Fruit fly (Drosophila melanogaster): ENCODE data around the gene CG12531.

The CG12531 gene

DNA sequence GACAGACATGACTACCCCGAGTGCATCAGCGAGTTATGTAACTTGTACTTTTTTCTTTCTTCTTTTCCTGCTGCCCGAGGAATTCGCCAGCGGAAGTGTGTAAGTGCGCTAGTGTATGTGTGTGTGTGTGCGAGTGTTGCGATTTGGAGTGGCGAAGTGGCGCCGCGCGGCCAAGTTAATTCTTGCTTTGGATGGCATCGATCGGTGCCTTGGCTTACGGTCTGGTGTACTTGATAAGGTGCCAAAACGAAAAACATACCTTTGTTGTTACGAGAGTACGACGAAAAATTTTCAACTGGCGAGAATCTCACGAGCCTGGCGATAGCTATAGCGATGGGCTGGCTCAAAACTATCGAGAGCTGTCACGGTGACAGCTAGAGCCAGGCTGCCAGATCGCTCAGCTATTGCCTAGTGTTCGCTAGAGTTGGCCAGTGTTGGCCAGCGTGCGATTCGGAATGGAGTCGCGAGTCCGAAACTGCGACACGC is 25.3 kb downstream of the CG12531 start, which contains the start of the genes CG18809, COX6B, CG33932 and Rpp20:
CG18809 (minus strand) TSS at position 333 of the 486 bp plus-strand sequence.
COX6B (minus strand) TSS at position 333 of the 486 bp plus-strand sequence.
CG33932 (plus strand) TSS at position 429 of the 486 bp plus-strand sequence.
Rpp20 (plus strand) TSS at position 429 of the 486 bp plus-strand sequence.
- TF ChIP-seq psq (optimal IDR thresholded peaks at IDR 0.05) (no peak), CG8478 (optimal IDR thresholded peaks at IDR 0.05) (no peak), usp (GFP tag; optimal IDR thresholded peaks at IDR 0.05) (no peak), EcR (GFP tag; optimal IDR thresholded peaks at IDR 0.05) (no peak), pan (optimal IDR thresholded peaks at IDR 0.05) (no peak)

DNA sequence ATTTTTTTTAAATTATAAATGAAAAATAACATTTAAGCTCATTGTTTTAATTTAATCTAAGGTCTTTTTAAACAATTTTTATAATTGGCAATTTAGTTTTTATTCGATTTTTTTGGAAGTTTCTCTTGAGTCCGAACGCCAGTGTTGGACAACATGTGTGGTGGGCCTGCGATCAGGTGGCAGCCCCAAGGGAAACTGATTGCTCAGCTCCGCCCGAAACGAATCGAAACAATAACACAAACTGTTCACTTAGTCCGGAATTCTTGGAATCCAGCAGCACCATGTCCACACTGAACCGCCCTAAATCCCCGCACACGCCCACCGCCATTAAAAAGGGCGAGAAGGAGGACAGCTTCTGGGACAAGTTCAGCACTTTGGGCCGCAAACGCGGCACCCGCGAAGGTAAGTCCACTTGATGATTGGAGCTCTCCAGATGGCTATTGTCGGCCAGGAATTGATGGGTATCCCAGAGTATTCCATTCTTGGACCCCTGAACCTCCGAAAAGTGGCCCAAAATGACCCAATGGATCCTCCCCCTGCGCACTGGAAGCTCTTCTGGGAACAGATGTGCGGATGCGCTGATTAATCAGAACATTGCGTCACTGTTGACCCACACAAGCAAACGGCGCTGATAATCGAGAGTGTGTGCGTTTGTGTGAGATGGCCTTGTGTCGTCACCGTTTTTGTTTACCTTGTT is 27.3 kb downstream of the CG12531 start, which contains the start of gene parvin:
parvin (plus strand) TSS at position 134 of the 697 bp plus-strand sequence.
- TF ChIP-seq EcR (GFP tag; optimal IDR thresholded peaks at IDR 0.05) (no peak), pan (optimal IDR thresholded peaks at IDR 0.05) (no peak), psq (optimal IDR thresholded peaks at IDR 0.05) (no peak), CG8478 (optimal IDR thresholded peaks at IDR 0.05) (no peak), usp (GFP tag; optimal IDR thresholded peaks at IDR 0.05) (no peak), Dll (optimal IDR thresholded peaks at IDR 0.05) (no peak)

DNA sequence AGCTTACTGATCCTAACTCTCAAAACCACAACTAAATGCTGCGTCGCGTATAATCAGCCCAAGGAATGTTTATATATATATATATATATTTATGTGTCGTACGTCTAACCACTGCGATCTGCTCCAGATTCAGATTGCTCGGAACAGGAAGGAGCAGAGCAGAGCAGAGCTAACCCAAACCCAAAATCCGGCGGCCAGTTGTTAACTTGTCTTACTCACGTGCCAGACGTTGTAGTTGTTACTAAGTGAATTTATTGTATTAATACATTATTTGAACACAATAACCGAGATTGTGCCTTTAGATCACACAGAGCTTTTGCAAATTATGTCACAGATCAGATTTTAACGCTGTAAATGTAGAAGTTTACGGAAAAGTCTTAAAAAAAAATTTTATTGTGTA is 29.3 kb downstream of the CG12531 start, which contains the start of gene Alr:
Alr (plus strand) TSS at position 301 of the 400 bp plus-strand sequence.
- no peak for TF ChIP-seq EcR (GFP tag; optimal IDR thresholded peaks at IDR 0.05)
- TF ChIP-seq pan (optimal IDR thresholded peaks at IDR 0.05), result no peak
- no peak for TF ChIP-seq Dll (optimal IDR thresholded peaks at IDR 0.05)
- TF ChIP-seq psq (optimal IDR thresholded peaks at IDR 0.05), result no peak
- TF ChIP-seq CG8478 (optimal IDR thresholded peaks at IDR 0.05), result no peak
- no peak for TF ChIP-seq usp (GFP tag; optimal IDR thresholded peaks at IDR 0.05)

DNA sequence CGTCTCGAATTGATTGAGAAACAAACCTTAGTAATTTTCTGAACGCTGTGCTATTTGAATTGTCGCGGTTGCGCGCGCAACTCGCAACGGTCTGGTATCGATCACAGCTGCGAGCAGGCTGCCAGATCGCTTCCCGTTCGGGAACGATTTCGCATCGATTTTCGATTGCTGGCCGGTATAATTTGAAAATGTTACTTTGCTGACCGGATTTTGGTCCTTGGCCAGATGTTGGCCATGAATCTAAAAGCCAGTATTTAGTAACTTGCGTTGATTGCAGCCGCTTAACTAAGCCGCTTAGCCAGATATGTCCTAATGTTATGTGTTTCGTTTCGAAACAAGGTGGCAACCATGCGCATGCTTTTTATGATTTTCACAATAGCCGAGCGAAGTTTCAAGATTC is 29.8 kb downstream of the CG12531 start:
- TF ChIP-seq usp (GFP tag; optimal IDR thresholded peaks at IDR 0.05) (no peak), EcR (GFP tag; optimal IDR thresholded peaks at IDR 0.05) (no peak), Dll (optimal IDR thresholded peaks at IDR 0.05) (no peak), psq (optimal IDR thresholded peaks at IDR 0.05) (no peak), CG8478 (optimal IDR thresholded peaks at IDR 0.05) (no peak), pan (optimal IDR thresholded peaks at IDR 0.05) (no peak)

DNA sequence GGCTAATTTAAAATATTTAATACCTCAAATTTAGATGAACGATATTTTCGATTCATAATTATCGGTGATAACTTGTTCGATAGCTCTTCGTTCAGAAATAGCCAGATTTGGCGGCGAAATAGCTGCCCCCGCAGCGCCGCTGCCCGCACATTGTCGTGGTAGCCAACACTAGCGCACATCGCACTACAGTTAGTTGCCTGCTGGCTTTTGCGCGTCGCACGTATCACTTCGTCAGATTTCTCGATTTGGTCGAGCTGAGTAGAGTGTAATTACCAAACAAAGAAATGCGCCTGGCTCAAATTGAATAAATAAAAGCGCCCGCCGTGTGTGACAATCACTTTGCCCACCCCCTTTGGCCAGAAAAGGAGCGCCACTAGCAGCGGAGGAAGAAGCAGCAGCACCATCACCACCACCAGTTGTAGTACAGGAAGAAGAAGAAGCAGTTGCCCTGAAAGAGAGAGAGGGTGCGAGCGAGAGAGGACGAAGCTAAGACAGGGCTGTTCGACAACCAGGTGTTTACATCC is 32.0 kb downstream of the CG12531 start, which contains the start of gene Abcd3:
Abcd3 (plus strand) TSS at position 145 of the 524 bp plus-strand sequence.
- TF ChIP-seq usp (GFP tag; optimal IDR thresholded peaks at IDR 0.05) (no peak), pan (optimal IDR thresholded peaks at IDR 0.05) (no peak), CG8478 (optimal IDR thresholded peaks at IDR 0.05) (no peak), Dll (optimal IDR thresholded peaks at IDR 0.05) (no peak), psq (optimal IDR thresholded peaks at IDR 0.05) (no peak), EcR (GFP tag; optimal IDR thresholded peaks at IDR 0.05) (no peak)

DNA sequence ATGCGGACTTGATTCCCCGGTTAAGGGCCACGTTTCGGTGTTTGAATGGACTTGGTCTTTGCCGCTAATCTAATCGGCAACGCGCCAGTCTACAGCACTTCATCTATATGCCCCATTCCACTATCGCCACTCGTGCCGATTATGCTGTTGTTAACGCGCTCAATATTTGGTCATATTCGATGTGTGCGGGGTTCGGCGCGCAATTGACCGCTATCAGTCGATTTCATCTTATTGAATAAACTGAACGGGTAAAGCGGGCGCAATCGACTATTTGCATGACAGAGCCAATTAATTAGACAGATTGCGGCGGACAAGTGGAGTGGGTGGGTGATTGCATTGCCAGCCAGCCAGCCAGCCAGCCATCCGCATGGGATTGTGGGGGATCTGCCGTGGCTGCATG is 33.6 kb downstream of the CG12531 start:
- no peak for TF ChIP-seq Dll (optimal IDR thresholded peaks at IDR 0.05)
- no peak for TF ChIP-seq pan (optimal IDR thresholded peaks at IDR 0.05)
- no peak for TF ChIP-seq usp (GFP tag; optimal IDR thresholded peaks at IDR 0.05)
- no peak for TF ChIP-seq EcR (GFP tag; optimal IDR thresholded peaks at IDR 0.05)
- TF ChIP-seq psq (optimal IDR thresholded peaks at IDR 0.05), result no peak
- no peak for TF ChIP-seq CG8478 (optimal IDR thresholded peaks at IDR 0.05)

DNA sequence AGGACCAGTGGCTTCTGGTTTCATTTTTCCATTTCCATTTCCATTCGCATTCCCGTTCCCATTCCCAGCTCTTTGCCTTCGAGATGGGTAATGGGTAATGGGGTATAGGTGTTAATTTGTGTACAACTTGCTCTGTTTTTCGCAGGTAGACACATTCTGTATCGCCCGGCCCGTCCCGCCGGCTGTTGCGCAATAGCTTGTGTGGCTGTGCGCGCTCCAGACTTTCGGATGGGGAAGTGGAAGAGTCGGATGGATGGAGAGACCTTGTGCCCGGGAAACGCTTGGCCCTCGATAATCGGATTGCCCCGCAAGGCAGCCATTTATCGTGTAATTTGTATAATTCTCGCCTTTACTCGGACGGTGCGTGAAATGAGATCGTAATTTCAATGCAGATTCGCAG is 35.0 kb downstream of the CG12531 start:
- TF ChIP-seq pan (optimal IDR thresholded peaks at IDR 0.05) (no peak), usp (GFP tag; optimal IDR thresholded peaks at IDR 0.05) (no peak), CG8478 (optimal IDR thresholded peaks at IDR 0.05) (no peak), Dll (optimal IDR thresholded peaks at IDR 0.05) (no peak), psq (optimal IDR thresholded peaks at IDR 0.05) (no peak), EcR (GFP tag; optimal IDR thresholded peaks at IDR 0.05) (no peak)

DNA sequence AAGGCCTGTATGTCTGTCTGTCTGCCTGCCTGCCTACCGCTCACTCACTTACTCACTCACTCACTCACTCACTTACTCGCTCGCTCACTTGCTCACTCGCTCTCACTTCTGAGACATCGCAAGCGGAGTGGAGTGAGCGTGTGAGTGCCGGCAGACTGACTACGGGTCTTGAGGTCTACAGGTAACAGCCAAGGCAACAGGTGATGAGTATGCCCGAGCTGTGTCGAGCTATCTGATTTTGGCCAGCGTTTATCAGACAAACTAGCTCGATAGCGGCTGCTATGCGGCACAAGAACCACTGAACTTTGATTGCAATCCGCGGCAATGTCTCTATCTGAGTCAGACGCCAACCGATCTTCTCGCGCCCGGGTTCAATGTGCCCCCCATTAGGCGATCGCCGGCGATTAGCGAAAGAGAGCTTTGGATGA is 35.4 kb downstream of the CG12531 start:
- no peak for TF ChIP-seq Dll (optimal IDR thresholded peaks at IDR 0.05)
- TF ChIP-seq pan (optimal IDR thresholded peaks at IDR 0.05), result no peak
- no peak for TF ChIP-seq CG8478 (optimal IDR thresholded peaks at IDR 0.05)
- TF ChIP-seq usp (GFP tag; optimal IDR thresholded peaks at IDR 0.05), result no peak
- TF ChIP-seq psq (optimal IDR thresholded peaks at IDR 0.05), result no peak
- TF ChIP-seq EcR (GFP tag; optimal IDR thresholded peaks at IDR 0.05), result no peak

DNA sequence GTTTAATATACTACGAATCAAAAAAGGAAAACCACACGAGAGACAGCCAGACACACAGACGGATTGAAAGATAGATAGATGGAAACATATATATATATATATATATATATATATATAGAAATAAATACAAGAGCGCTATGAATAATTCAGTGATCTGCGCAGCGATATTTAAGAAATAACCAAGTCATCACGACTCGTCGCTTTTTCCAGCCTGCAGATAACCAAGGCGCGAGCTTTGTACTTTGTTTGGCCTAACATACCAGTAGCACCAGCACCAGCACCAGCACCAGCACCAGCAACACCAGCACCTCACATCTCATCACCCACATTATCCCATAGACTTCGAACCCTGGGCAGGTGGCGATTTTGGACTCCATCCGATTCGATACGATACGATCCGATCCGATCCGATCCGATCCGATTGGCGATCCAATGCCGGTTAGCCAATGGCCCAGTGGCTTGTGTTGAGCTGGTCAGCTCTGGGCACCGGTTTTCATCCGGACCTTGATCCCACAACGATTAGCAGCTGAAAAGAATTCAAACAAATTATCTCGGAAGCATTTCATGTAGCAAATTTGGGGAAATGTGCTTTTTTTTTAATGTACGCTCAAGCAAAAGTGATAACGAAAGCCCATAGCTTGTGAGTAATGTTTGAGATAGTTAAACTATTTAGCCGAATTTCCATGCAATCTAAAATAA is 36.1 kb downstream of the CG12531 start:
- no peak for TF ChIP-seq CG8478 (optimal IDR thresholded peaks at IDR 0.05)
- no peak for TF ChIP-seq EcR (GFP tag; optimal IDR thresholded peaks at IDR 0.05)
- TF ChIP-seq usp (GFP tag; optimal IDR thresholded peaks at IDR 0.05), result no peak
- no peak for TF ChIP-seq Dll (optimal IDR thresholded peaks at IDR 0.05)
- TF ChIP-seq psq (optimal IDR thresholded peaks at IDR 0.05), result no peak
- no peak for TF ChIP-seq pan (optimal IDR thresholded peaks at IDR 0.05)

DNA sequence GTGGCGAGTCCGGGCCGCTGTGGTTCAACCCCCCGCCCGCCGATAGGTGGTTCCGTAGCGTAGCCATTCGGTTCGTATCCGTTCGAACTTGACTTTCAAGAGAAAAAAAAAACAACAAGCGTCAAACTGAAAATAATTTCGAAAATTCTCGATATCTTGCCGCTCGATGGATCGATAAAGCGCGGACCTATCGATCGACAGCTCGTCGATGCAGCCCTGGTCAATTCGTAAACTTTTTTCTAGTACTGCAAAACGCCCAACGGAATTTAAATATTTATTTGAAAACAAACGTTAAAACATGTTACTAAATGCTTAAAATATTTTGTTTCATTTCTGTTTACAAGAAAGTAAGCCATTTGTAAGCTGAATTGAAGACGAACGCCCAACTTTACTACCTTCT is 43.4 kb downstream of the CG12531 start:
- no peak for TF ChIP-seq psq (optimal IDR thresholded peaks at IDR 0.05)
- TF ChIP-seq CG8478 (optimal IDR thresholded peaks at IDR 0.05), result no peak
- no peak for TF ChIP-seq EcR (GFP tag; optimal IDR thresholded peaks at IDR 0.05)
- no peak for TF ChIP-seq pan (optimal IDR thresholded peaks at IDR 0.05)
- no peak for TF ChIP-seq usp (GFP tag; optimal IDR thresholded peaks at IDR 0.05)
- no peak for TF ChIP-seq Dll (optimal IDR thresholded peaks at IDR 0.05)

DNA sequence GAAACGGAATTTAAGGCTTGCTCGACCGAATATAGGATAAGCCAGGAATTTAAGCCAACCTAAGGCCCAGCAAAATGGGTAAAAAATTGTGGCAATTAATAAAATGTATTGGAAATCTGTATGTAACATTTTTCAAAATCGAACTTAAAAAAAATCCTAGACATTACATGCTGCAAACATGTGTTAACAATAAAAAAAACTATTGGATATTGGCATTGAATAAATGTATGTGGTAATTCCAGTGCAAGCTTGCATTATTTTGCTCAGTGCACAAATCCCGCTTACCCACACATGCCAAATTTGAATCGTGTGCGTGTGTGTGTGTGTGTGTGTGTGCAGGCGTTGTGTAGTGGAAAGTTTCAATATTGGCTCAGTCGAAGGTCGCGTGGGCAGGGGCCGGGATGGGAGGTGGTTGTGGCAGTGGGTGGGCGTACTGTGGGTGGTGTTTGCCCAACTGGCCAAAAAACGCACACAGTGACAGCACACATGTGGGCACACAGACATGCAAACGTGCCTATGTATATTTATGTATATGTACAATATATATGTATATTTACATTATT is 44.8 kb downstream of the CG12531 start:
- TF ChIP-seq pan (optimal IDR thresholded peaks at IDR 0.05) (no peak), CG8478 (optimal IDR thresholded peaks at IDR 0.05) (no peak), EcR (GFP tag; optimal IDR thresholded peaks at IDR 0.05) (no peak), Dll (optimal IDR thresholded peaks at IDR 0.05) (no peak), psq (optimal IDR thresholded peaks at IDR 0.05) (no peak), usp (GFP tag; optimal IDR thresholded peaks at IDR 0.05) (no peak)
